Fruit fly (Drosophila melanogaster) whole organism, adult: ENCODE data around the gene Mocs2B.

Experiments
- CG1620 ChIP-seq: fragments of 200-800 bp; sonication (Bioruptor generic); optimal IDR thresholded peaks from 2 replicates; lab custom pipeline; 2016; ENCODE audit warnings: missing biosample characterization, missing genetic modification characterization
- CG5204 ChIP-seq: fragments of 200-800 bp; sonication (Bioruptor generic); optimal IDR thresholded peaks from 2 replicates; lab custom pipeline; 2016; ENCODE audit warnings: missing biosample characterization, missing genetic modification characterization
- Mnt ChIP-seq: fragments of 200-800 bp; sonication (Bioruptor generic); optimal IDR thresholded peaks from 2 replicates; lab custom pipeline; 2016; ENCODE audit warnings: missing biosample characterization, mild to moderate bottlenecking, missing genetic modification characterization
- cic ChIP-seq: fragments of 200-800 bp; sonication (Bioruptor generic); optimal IDR thresholded peaks from 2 replicates; lab custom pipeline; 2017; ENCODE audit warnings: missing biosample characterization, mild to moderate bottlenecking, missing genetic modification characterization, moderate library complexity
- pad ChIP-seq: fragments of 200-800 bp; sonication (Bioruptor generic); optimal IDR thresholded peaks from 3 replicates; lab custom pipeline; 2017; ENCODE audit warnings: missing biosample characterization, missing genetic modification characterization, mild to moderate bottlenecking, moderate library complexity, missing genetic modification reagents
- tj ChIP-seq: fragments of 200-800 bp; sonication (Bioruptor generic); optimal IDR thresholded peaks from 3 replicates; lab custom pipeline; 2017; ENCODE audit warnings: missing biosample characterization, mild to moderate bottlenecking, missing genetic modification characterization, moderate library complexity

DNA sequence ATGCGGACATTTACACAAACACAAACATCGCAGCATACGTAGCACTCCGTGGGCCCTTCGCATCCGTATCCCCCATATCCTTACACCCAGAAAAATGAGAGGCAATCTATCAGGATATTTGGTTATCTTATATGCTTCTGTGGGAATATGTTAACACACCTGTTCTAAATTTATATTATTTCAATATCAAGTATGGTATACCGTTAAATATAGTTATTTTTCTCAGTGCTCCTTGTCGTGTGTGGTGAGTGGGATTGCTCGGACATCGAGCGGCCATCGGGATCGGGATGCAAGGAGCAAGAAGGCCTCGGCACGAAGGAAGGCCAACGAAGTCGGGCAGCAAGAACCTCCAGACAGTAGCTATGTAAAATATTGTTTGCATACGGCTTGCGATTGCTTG, 34.4 kb upstream of the Mocs2B start:
- no peak for TF ChIP-seq tj (GFP tag; lab: Kevin White, UChicago)
- TF ChIP-seq Mnt (GFP tag; lab: Kevin White, UChicago) = no peak
- TF ChIP-seq cic (GFP tag; lab: Kevin White, UChicago) = no peak
- no peak for TF ChIP-seq CG5204 (GFP tag; lab: Kevin White, UChicago)
- no peak for TF ChIP-seq CG1620 (GFP tag; lab: Kevin White, UChicago)
- no peak for TF ChIP-seq pad (GFP tag; lab: Kevin White, UChicago)
